Fruit fly (Drosophila melanogaster) whole organism, wandering third instar larva: ENCODE measurements around the gene CG15020.

Experiments used
- CG32264 ChIP-seq: fragments of 200-800 bp; sonication (Bioruptor generic); optimal IDR thresholded peaks from 2 replicates; lab custom pipeline; 2016; ENCODE audit warnings: missing biosample characterization, missing genetic modification characterization
- CrebA ChIP-seq: fragments of 200-800 bp; sonication (Bioruptor generic); optimal IDR thresholded peaks from 2 replicates; lab custom pipeline; 2016; ENCODE audit warnings: missing biosample characterization, mild to moderate bottlenecking, missing genetic modification characterization, borderline replicate concordance
- HLH106 ChIP-seq: fragments of 200-800 bp; optimal IDR thresholded peaks from 3 replicates; lab custom pipeline; 2019; ENCODE audit warnings: missing biosample characterization, mild to moderate bottlenecking, missing genetic modification characterization, moderate library complexity
- Hr78 ChIP-seq: fragments of >200 bp; optimal IDR thresholded peaks from 2 replicates; lab custom pipeline; 2017; ENCODE audit warnings: missing biosample characterization, missing genetic modification characterization
- Myc ChIP-seq: fragments of >200 bp; optimal IDR thresholded peaks from 2 replicates; lab custom pipeline; 2017
- OdsH ChIP-seq: fragments of 200-800 bp; sonication (Bioruptor generic); optimal IDR thresholded peaks from 2 replicates; lab custom pipeline; 2016; ENCODE audit warnings: missing biosample characterization, mild to moderate bottlenecking, missing genetic modification characterization
- Rel ChIP-seq, 2 experiments: fragments of 200-800 bp; sonication (Bioruptor generic) in 1 of 2; optimal IDR thresholded peaks; 2 replicates in 1 of 2; 3 replicates in 1 of 2; lab custom pipeline; 2016 to 2019; ENCODE audit warnings: mild to moderate bottlenecking in 2 of 2, missing biosample characterization in 2 of 2, missing genetic modification characterization in 2 of 2, moderate library complexity in 1 of 2
- Sp1 ChIP-seq: fragments of 200-800 bp; sonication (Bioruptor generic); optimal IDR thresholded peaks from 3 replicates; lab custom pipeline; 2019; ENCODE audit warnings: missing biosample characterization, mild to moderate bottlenecking, missing genetic modification characterization, moderate library complexity
- Vsx2 ChIP-seq: fragments of 200-300, 225-300 bp; sonication (Bioruptor generic); optimal IDR thresholded peaks from 2 replicates; lab custom pipeline; 2018; ENCODE audit warnings: missing biosample characterization, missing genetic modification characterization; ENCODE audit not compliant: partially characterized antibody
- br ChIP-seq: fragments of 200-800 bp; sonication (Bioruptor generic); optimal IDR thresholded peaks from 2 replicates; lab custom pipeline; 2016; ENCODE audit warnings: missing biosample characterization, missing genetic modification characterization
- dmrt93B ChIP-seq: fragments of 200-800 bp; sonication (Bioruptor generic); optimal IDR thresholded peaks from 2 replicates; lab custom pipeline; 2018; ENCODE audit warnings: missing biosample characterization, mild to moderate bottlenecking, missing genetic modification characterization
- dsf ChIP-seq: sonication (Bioruptor generic); optimal IDR thresholded peaks from 2 replicates; lab custom pipeline; 2016; ENCODE audit warnings: missing biosample characterization, missing genetic modification characterization, borderline replicate concordance
- ey ChIP-seq: fragments of 200-800 bp; sonication (Bioruptor generic); optimal IDR thresholded peaks from 2 replicates; lab custom pipeline; 2016; ENCODE audit warnings: missing biosample characterization, missing genetic modification characterization
- foxo ChIP-seq, 2 experiments: fragments of 200-800 bp; sonication (Bioruptor generic); optimal IDR thresholded peaks; 2 replicates in 1 of 2; 3 replicates in 1 of 2; lab custom pipeline; 2016 to 2017; ENCODE audit warnings: missing biosample characterization in 2 of 2, missing genetic modification characterization in 2 of 2
- fru ChIP-seq: fragments of 200-800 bp; sonication (Bioruptor generic); optimal IDR thresholded peaks from 3 replicates; lab custom pipeline; 2016; ENCODE audit warnings: missing biosample characterization, mild to moderate bottlenecking, missing genetic modification characterization
- h ChIP-seq: fragments of 200-800 bp; sonication (Bioruptor generic); optimal IDR thresholded peaks from 3 replicates; lab custom pipeline; 2016; ENCODE audit warnings: missing biosample characterization, mild to moderate bottlenecking, missing genetic modification characterization
- jim ChIP-seq: fragments of 175-275, 200-325 bp; sonication (Bioruptor generic); optimal IDR thresholded peaks from 2 replicates; lab custom pipeline; 2016; ENCODE audit warnings: missing biosample characterization, mild to moderate bottlenecking, missing genetic modification characterization
- lola ChIP-seq: fragments of >200 bp; optimal IDR thresholded peaks from 2 replicates; lab custom pipeline; 2017; ENCODE audit warnings: missing biosample characterization, missing genetic modification characterization
- pan ChIP-seq: fragments of >200 bp; optimal IDR thresholded peaks from 2 replicates; lab custom pipeline; 2017
- psq ChIP-seq: fragments of 200-800 bp; sonication (Bioruptor generic); optimal IDR thresholded peaks from 3 replicates; lab custom pipeline; 2017; ENCODE audit warnings: missing biosample characterization, mild to moderate bottlenecking, missing genetic modification characterization, moderate library complexity
- rgr ChIP-seq: fragments of 200-800 bp; sonication (Bioruptor generic); optimal IDR thresholded peaks from 3 replicates; lab custom pipeline; 2016; ENCODE audit warnings: missing biosample characterization, mild to moderate bottlenecking, missing genetic modification characterization
- sage ChIP-seq: fragments of 200-800 bp; sonication (Bioruptor generic); optimal IDR thresholded peaks from 2 replicates; lab custom pipeline; 2016; ENCODE audit warnings: missing biosample characterization, mild to moderate bottlenecking, missing genetic modification characterization
- tai ChIP-seq: sonication (Bioruptor generic); optimal IDR thresholded peaks from 2 replicates; lab custom pipeline; 2016; ENCODE audit warnings: missing biosample characterization, missing genetic modification characterization
- usp ChIP-seq: fragments of >200 bp; optimal IDR thresholded peaks from 2 replicates; lab custom pipeline; 2017; ENCODE audit warnings: missing biosample characterization, missing genetic modification characterization
- woc ChIP-seq: sonication (Bioruptor generic); optimal IDR thresholded peaks from 2 replicates; lab custom pipeline; 2016; ENCODE audit warnings: missing biosample characterization, mild to moderate bottlenecking, missing genetic modification characterization

CG15020 gene

dm6 chr3L:4407743-4408142, 13.7 kb upstream of the CG15020 start:
- TF ChIP-seq OdsH (GFP tag; lab: Kevin White, UChicago) (no peak), fru (GFP tag; lab: Kevin White, UChicago) (peak; percentile 15), Myc (no peak), ey (GFP tag; lab: Kevin White, UChicago) (peak; percentile 21), foxo (GFP tag; optimal IDR thresholded peaks at IDR 0.05; lab: Kevin White, UChicago) (peak in 1 of 2 experiments; percentile 39), h (GFP tag; lab: Kevin White, UChicago) (peak; percentile 40), HLH106 (tag; lab: Kevin White, UChicago) (peak; percentile 18), tai (peak; percentile 27), rgr (peak; percentile 40), Sp1 (GFP tag; lab: Kevin White, UChicago) (no peak), br (GFP tag; lab: Kevin White, UChicago) (peak; percentile 21)

dm6 chr3L:4408313-4409133, 12.9 kb upstream of the CG15020 start:
- TF ChIP-seq h (GFP tag; lab: Kevin White, UChicago) (peak; percentile 8), CrebA (GFP tag; lab: Kevin White, UChicago) (no peak), psq (peak; percentile 64), fru (GFP tag; lab: Kevin White, UChicago) (peak; percentile 36), foxo (GFP tag; optimal IDR thresholded peaks at IDR 0.05; lab: Kevin White, UChicago) (peak in 1 of 2 experiments; percentile 38), woc (GFP tag; lab: Kevin White, UChicago) (peak; percentile 28), jim (GFP tag; lab: Kevin White, UChicago) (peak; percentile 81), dmrt93B (GFP tag; lab: Kevin White, UChicago) (no peak), OdsH (GFP tag; lab: Kevin White, UChicago) (no peak), Rel (GFP tag; optimal IDR thresholded peaks at IDR 0.05; lab: Kevin White, UChicago) (no peak), Rel (tag; optimal IDR thresholded peaks at IDR 0.05; lab: Kevin White, UChicago) (peak; percentile 96), Vsx2 (GFP tag; lab: Kevin White, UChicago) (peak; percentile 68)

- no peak for TF ChIP-seq CrebA (GFP tag; lab: Kevin White, UChicago)
- no peak for TF ChIP-seq woc (GFP tag; lab: Kevin White, UChicago)
- peak; percentile 47 for TF ChIP-seq Vsx2 (GFP tag; lab: Kevin White, UChicago)
Measured at dm6 chr3L:4409134-4409897, 12.1 kb upstream of the CG15020 start.

dm6 chr3L:4409898-4410629, 11.4 kb upstream of the CG15020 start:
- no peak for TF ChIP-seq CG32264 (GFP tag; lab: Kevin White, UChicago)
- no peak for TF ChIP-seq Myc
- no peak for TF ChIP-seq woc (GFP tag; lab: Kevin White, UChicago)
- TF ChIP-seq sage (GFP tag; lab: Kevin White, UChicago), result no peak
- TF ChIP-seq dmrt93B (GFP tag; lab: Kevin White, UChicago), result no peak
- TF ChIP-seq pan, result no peak
- TF ChIP-seq dsf, result no peak
- TF ChIP-seq usp (GFP tag; lab: Kevin White, UChicago), result no peak
- no peak for TF ChIP-seq fru (GFP tag; lab: Kevin White, UChicago)
- no peak for TF ChIP-seq foxo (GFP tag; optimal IDR thresholded peaks at IDR 0.05; lab: Kevin White, UChicago)
- TF ChIP-seq Hr78 (GFP tag; lab: Kevin White, UChicago), result no peak
- TF ChIP-seq lola, result no peak
